Worm (Caenorhabditis elegans): ENCODE results near the gene F09E5.12.

Gene F09E5.12

DNA sequence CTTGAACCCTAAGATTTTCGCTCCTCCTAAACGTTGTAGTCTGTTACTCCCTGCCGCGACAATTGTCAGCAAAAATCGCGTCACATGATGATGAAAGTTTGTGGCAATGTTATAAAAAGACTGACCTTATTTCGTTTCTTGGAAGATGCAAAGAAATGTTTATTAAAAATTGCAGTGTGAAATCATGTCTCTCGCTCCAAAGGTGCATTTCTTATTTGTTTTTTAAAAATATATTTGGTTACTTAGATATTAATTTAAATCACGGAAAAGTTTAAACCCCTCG, 7.6 kb upstream of the F09E5.12 start:
- no peak for TF ChIP-seq K09A11.1 (tag; optimal IDR thresholded peaks at IDR 0.05; ENCODE audit: insufficient read depth)
- TF ChIP-seq ceh-2 (tag; optimal IDR thresholded peaks at IDR 0.05), result no peak
- TF ChIP-seq ceh-30 (tag; optimal IDR thresholded peaks at IDR 0.05), result no peak
- TF ChIP-seq ref-2 (tag; optimal IDR thresholded peaks at IDR 0.05), result no peak
- no peak for TF ChIP-seq sox-2 (GFP tag; IDR thresholded peaks at IDR 0.05)
- no peak for TF ChIP-seq ceh-6 (GFP tag; optimal IDR thresholded peaks at IDR 0.05)
- TF ChIP-seq unc-86 (tag; optimal IDR thresholded peaks at IDR 0.05), result no peak
- no peak for TF ChIP-seq lim-6 (tag; optimal IDR thresholded peaks at IDR 0.05)
- no peak for TF ChIP-seq tbx-2 (tag; optimal IDR thresholded peaks at IDR 0.05)
- no peak for TF ChIP-seq pros-1 (tag; optimal IDR thresholded peaks at IDR 0.05)
- no peak for TF ChIP-seq ttx-3 (tag; optimal IDR thresholded peaks at IDR 0.05)
- no peak for TF ChIP-seq pqm-1 (tag; optimal IDR thresholded peaks at IDR 0.05)
- TF ChIP-seq ets-4 (tag; optimal IDR thresholded peaks at IDR 0.05), result no peak
- no peak for TF ChIP-seq ceh-48 (tag; optimal IDR thresholded peaks at IDR 0.05)
- no peak for TF ChIP-seq pat-9 (tag; optimal IDR thresholded peaks at IDR 0.05)
- no peak for TF ChIP-seq rnt-1 (tag; optimal IDR thresholded peaks at IDR 0.05)
- no peak for TF ChIP-seq odd-2 (tag; optimal IDR thresholded peaks at IDR 0.05)
- no peak for TF ChIP-seq tbx-7 (tag; optimal IDR thresholded peaks at IDR 0.05)

DNA sequence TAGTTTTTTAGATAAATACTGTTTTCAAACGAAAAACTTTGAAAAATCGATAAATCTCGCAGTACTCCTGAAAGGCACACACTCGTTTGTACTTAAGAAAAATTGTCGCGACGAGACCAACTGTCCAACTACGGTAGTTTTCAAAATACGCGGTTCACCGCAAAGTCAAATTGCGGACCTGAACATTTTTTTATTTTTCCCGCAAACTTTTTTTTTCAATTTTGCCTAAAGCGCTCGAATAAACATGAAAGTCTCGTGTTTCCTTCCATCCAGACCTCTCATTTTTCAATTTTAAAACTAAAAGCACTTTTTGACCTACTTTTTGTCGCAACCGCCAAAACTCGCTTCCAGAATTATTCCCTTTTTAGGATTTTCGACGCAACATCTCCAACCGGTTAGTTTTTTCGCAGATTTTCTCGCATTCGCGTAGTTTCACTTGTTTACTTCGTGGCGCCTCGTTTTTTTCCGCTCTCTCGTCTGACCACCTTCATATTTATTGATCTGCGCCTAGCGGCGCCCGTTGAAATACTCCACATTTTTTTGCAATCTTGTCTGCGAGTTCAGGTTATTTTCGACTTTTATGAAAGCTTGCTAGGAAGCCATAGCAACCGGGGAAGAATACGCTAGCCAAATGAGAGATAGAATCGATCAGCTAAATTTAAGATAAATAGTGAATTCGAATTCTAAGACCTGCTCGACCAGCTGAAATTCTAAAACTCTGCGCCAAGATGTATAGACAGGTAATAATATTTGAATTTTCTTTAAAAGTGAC, 7.1 kb upstream of the F09E5.12 start, which contains the start of gene prdx-2:
prdx-2 (plus strand) TSS at position 729 of the 772 bp plus-strand sequence.
- TF ChIP-seq fkh-6 (tag; optimal IDR thresholded peaks at IDR 0.05) (no peak), fax-1 (tag; optimal IDR thresholded peaks at IDR 0.05) (no peak), ref-2 (tag; optimal IDR thresholded peaks at IDR 0.05) (no peak), pat-9 (tag; optimal IDR thresholded peaks at IDR 0.05) (no peak), ceh-48 (tag; optimal IDR thresholded peaks at IDR 0.05) (no peak), ztf-16 (tag; optimal IDR thresholded peaks at IDR 0.05) (no peak), lin-11 (tag; optimal IDR thresholded peaks at IDR 0.05) (no peak), hlh-8 (tag; optimal IDR thresholded peaks at IDR 0.05) (no peak), eyg-1 (tag; optimal IDR thresholded peaks at IDR 0.05) (no peak), ceh-6 (GFP tag; optimal IDR thresholded peaks at IDR 0.05) (no peak), ceh-30 (tag; optimal IDR thresholded peaks at IDR 0.05) (no peak)

DNA sequence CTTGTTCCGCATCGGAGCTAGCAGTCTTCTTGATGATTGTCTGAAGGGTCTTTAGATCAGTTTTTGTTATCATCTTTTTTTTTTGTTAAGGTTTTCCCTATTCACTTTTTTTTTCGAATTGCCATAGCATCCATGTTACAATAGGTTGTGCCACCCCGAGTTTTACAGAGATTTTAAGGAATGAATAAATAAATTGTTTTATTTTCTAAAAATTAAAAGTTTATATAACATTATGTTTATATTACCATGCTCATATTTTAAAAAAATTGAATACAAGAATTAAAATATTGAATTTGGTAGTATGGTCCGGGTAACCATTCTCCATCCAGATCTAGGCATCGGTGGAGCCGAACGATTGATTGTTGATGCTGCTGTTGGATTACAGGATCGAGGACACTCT, 4.4 kb upstream of the F09E5.12 start, which contains the start of gene algn-2:
algn-2 (plus strand) TSS at position 301 of the 400 bp plus-strand sequence.
- TF ChIP-seq sox-2 (GFP tag; IDR thresholded peaks at IDR 0.05), result no peak
- TF ChIP-seq madf-2 (tag; optimal IDR thresholded peaks at IDR 0.05), result no peak
- no peak for TF ChIP-seq ceh-22 (tag; optimal IDR thresholded peaks at IDR 0.05)
- TF ChIP-seq pat-9 (tag; optimal IDR thresholded peaks at IDR 0.05), result no peak
- no peak for TF ChIP-seq che-1 (tag; optimal IDR thresholded peaks at IDR 0.05)
- no peak for TF ChIP-seq hlh-30 (tag; optimal IDR thresholded peaks at IDR 0.05; ENCODE audit: insufficient read depth)
- TF ChIP-seq unc-42 (tag; optimal IDR thresholded peaks at IDR 0.05), result no peak
- no peak for TF ChIP-seq rnt-1 (tag; optimal IDR thresholded peaks at IDR 0.05)
- no peak for TF ChIP-seq zip-5 (tag; optimal IDR thresholded peaks at IDR 0.05)

DNA sequence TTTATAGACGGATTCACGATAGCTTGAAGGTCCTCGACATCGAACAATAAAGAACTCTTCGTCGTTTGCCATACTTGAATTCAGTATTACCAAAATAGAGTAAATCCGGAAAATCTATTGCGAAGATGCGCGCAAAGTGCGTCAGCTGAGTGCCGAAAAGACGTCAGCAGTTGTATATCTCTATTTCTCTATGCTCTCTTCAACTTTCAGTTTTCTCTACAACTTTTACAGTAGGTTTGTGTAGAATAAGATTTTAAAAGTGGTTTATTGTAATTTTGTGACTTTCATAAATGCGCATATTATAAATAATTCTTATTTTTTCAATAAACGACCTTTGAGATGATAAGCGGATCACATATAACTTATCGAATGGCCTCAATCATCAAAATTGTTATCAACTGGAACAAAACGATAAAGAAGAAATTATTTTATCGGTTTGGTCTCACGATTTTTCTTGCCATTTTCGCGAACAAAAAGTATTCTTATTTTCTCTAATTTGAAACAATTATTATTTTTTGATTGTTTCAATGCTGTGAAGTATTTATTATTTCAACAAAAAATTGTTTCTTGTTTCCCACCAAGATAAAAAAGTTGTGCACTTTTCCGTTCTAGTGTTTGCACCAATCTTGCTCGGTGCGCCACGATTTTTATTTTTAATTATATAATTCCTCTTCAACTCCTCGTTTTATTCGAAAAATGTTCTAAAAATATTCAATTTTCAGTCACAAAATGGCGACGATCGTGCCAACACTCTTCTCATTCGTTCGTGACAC, 2.9 kb upstream of the F09E5.12 start, which contains the start of the genes agt-2 and F09E5.3:
agt-2 (minus strand) TSS at position 553 of the 773 bp plus-strand sequence.
F09E5.3 (plus strand) TSS at position 723 of the 773 bp plus-strand sequence.
- TF ChIP-seq ceh-48 (tag; optimal IDR thresholded peaks at IDR 0.05) (peak; percentile 40), ceh-34 (tag; optimal IDR thresholded peaks at IDR 0.05) (peak; percentile 57), unc-55 (GFP tag; optimal IDR thresholded peaks at IDR 0.05) (peak; percentile 8), dve-1 (tag; optimal IDR thresholded peaks at IDR 0.05) (peak; percentile 68), T23F11.4 (GFP tag; optimal IDR thresholded peaks at IDR 0.05) (no peak), fkh-6 (tag; optimal IDR thresholded peaks at IDR 0.05) (no peak), pat-9 (tag; optimal IDR thresholded peaks at IDR 0.05) (no peak), pha-4 (tag; optimal IDR thresholded peaks at IDR 0.05) (no peak), hlh-13 (GFP tag; optimal IDR thresholded peaks at IDR 0.05) (no peak), nhr-232 (tag; optimal IDR thresholded peaks at IDR 0.05) (no peak), ceh-9 (tag; optimal IDR thresholded peaks at IDR 0.05) (no peak), ceh-19 (GFP tag; optimal IDR thresholded peaks at IDR 0.05) (no peak), Y22D7AL.16 (tag; optimal IDR thresholded peaks at IDR 0.05) (peak; percentile 1), ceh-30 (tag; optimal IDR thresholded peaks at IDR 0.05) (peak; percentile 92), tbx-2 (tag; optimal IDR thresholded peaks at IDR 0.05) (peak; percentile 55), F13H6.1 (tag; optimal IDR thresholded peaks at IDR 0.05) (no peak), ceh-2 (tag; optimal IDR thresholded peaks at IDR 0.05) (peak; percentile 7), tbx-7 (tag; optimal IDR thresholded peaks at IDR 0.05) (no peak), K09A11.1 (tag; optimal IDR thresholded peaks at IDR 0.05; ENCODE audit: insufficient read depth) (no peak), unc-42 (tag; optimal IDR thresholded peaks at IDR 0.05) (peak; percentile 65), ceh-18 (tag; optimal IDR thresholded peaks at IDR 0.05) (peak; percentile 56), K02D7.2 (tag; optimal IDR thresholded peaks at IDR 0.05) (no peak), pax-1 (tag; optimal IDR thresholded peaks at IDR 0.05) (no peak)

All from whole organism, late embryonic.